Worm (Caenorhabditis elegans): ENCODE results near the gene C14F11.4.
A peak's percentile ranks its signal among the peaks of the same experiment; 100 is the strongest.

The C14F11.4 gene

ce11 chrX:6273772-6274171 lies 40.9 kb upstream of the C14F11.4 start:
- TF ChIP-seq hmbx-1 (tag; optimal IDR thresholded peaks at IDR 0.05), result no peak
- TF ChIP-seq ets-7 (tag; optimal IDR thresholded peaks at IDR 0.05), result no peak
- TF ChIP-seq flt-1 (GFP tag; IDR thresholded peaks at IDR 0.05), result no peak
- no peak for TF ChIP-seq hmg-4 (GFP tag; optimal IDR thresholded peaks at IDR 0.05)
- no peak for TF ChIP-seq ama-1 (optimal IDR thresholded peaks at IDR 0.05)
- no peak for TF ChIP-seq pes-1 (GFP tag; IDR thresholded peaks at IDR 0.05)
- no peak for TF ChIP-seq ceh-36 (tag; optimal IDR thresholded peaks at IDR 0.05)
- no peak for TF ChIP-seq scrt-1 (GFP tag; IDR thresholded peaks at IDR 0.05)
- no peak for TF ChIP-seq tra-4 (tag; optimal IDR thresholded peaks at IDR 0.05)
- TF ChIP-seq sea-1 (GFP tag; conservative IDR thresholded peaks at IDR 0.05), result no peak
- TF ChIP-seq hnd-1 (tag; optimal IDR thresholded peaks at IDR 0.05), result no peak
- no peak for TF ChIP-seq tbx-11 (GFP tag; IDR thresholded peaks at IDR 0.05)
- TF ChIP-seq tbx-37 (GFP tag; conservative IDR thresholded peaks at IDR 0.05), result no peak

DNA sequence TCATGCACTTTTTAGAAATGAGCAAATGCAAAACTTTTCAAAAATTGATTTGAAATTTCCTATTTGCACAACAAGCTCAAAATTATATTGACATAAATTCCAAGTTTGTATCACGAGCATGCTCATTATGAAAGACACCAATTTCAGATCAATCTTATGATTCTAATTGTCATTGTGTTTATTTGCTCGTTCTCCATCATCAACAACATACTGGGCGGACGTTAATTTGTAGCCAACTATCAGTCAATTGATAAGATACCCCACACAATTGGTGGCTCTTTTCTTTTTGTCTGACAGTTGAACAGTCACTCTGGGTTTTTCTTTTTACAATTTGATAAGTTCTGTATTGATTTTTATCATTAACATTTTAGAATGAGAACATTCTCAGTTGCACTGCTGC lies 38.9 kb upstream of the C14F11.4 start, which contains the start of gene lro-1:
Gene lro-1, plus strand, starts transcription at position 372 of the 400 bp plus-strand sequence.
- no peak for TF ChIP-seq ets-7 (tag; optimal IDR thresholded peaks at IDR 0.05)
- TF ChIP-seq flt-1 (GFP tag; IDR thresholded peaks at IDR 0.05), result no peak
- TF ChIP-seq hnd-1 (tag; optimal IDR thresholded peaks at IDR 0.05), result no peak
- no peak for TF ChIP-seq F13C5.2 (tag; optimal IDR thresholded peaks at IDR 0.05)
- no peak for TF ChIP-seq aly-1 (tag; optimal IDR thresholded peaks at IDR 0.05)
- TF ChIP-seq ceh-36 (tag; optimal IDR thresholded peaks at IDR 0.05), result no peak
- no peak for TF ChIP-seq ceh-13 (GFP tag; optimal IDR thresholded peaks at IDR 0.05)
- TF ChIP-seq tbx-37 (GFP tag; conservative IDR thresholded peaks at IDR 0.05), result no peak
- TF ChIP-seq hmbx-1 (tag; optimal IDR thresholded peaks at IDR 0.05), result no peak
- no peak for TF ChIP-seq hmg-4 (GFP tag; optimal IDR thresholded peaks at IDR 0.05)
- no peak for TF ChIP-seq B0310.2 (tag; optimal IDR thresholded peaks at IDR 0.05)
- no peak for TF ChIP-seq ama-1 (optimal IDR thresholded peaks at IDR 0.05)
- TF ChIP-seq tbx-11 (GFP tag; IDR thresholded peaks at IDR 0.05), result no peak
- TF ChIP-seq sea-1 (GFP tag; conservative IDR thresholded peaks at IDR 0.05), result no peak
- no peak for TF ChIP-seq tra-4 (tag; optimal IDR thresholded peaks at IDR 0.05)
- TF ChIP-seq scrt-1 (GFP tag; IDR thresholded peaks at IDR 0.05), result no peak
- TF ChIP-seq pes-1 (GFP tag; IDR thresholded peaks at IDR 0.05), result no peak

- TF ChIP-seq ceh-36 (tag; optimal IDR thresholded peaks at IDR 0.05) (no peak), ceh-13 (GFP tag; optimal IDR thresholded peaks at IDR 0.05) (no peak), hmbx-1 (tag; optimal IDR thresholded peaks at IDR 0.05) (no peak), B0310.2 (tag; optimal IDR thresholded peaks at IDR 0.05) (no peak), aly-1 (tag; optimal IDR thresholded peaks at IDR 0.05) (no peak), ama-1 (optimal IDR thresholded peaks at IDR 0.05) (no peak), flt-1 (GFP tag; IDR thresholded peaks at IDR 0.05) (no peak), sea-1 (GFP tag; conservative IDR thresholded peaks at IDR 0.05) (no peak), tbx-11 (GFP tag; IDR thresholded peaks at IDR 0.05) (no peak), tbx-37 (GFP tag; conservative IDR thresholded peaks at IDR 0.05) (no peak), tra-4 (tag; optimal IDR thresholded peaks at IDR 0.05) (no peak), pes-1 (GFP tag; IDR thresholded peaks at IDR 0.05) (no peak)
Observed at ce11 chrX:6266739-6267138, 33.9 kb upstream of the C14F11.4 start, which contains the start of gene W05H9.2. W05H9.2 (plus strand) TSS chrX:6267039.

DNA sequence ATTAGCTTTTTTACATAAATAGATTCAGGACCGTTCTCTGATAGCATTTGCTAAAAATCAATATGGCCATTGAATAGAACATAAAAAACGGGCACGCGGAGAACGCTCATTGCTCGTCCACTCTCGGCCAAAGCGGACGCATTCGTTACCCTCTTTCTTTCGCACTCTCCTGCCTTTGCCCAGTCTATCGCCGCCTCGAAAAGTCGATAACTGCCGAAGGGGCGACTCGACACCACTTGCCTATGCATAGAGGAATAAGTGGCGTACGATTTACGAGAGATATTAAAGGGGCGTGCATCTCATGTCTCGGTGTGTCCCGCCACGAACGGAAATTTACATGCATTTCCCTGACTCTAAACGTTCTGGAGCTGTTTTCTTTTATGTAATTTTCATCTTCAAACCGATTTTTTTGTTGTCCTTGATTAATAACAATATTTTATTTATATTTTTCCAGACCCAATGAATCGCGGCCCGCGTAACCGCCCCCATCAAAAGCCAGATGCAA lies 30.4 kb upstream of the C14F11.4 start, which contains the start of gene W05H9.4:
Gene W05H9.4, plus strand, starts transcription at position 455 of the 505 bp plus-strand sequence.
- no peak for TF ChIP-seq ceh-13 (GFP tag; optimal IDR thresholded peaks at IDR 0.05)
- TF ChIP-seq sea-1 (GFP tag; conservative IDR thresholded peaks at IDR 0.05), result no peak
- no peak for TF ChIP-seq hnd-1 (tag; optimal IDR thresholded peaks at IDR 0.05)
- TF ChIP-seq pes-1 (GFP tag; IDR thresholded peaks at IDR 0.05), result no peak
- peak; percentile 78 for TF ChIP-seq hmg-4 (GFP tag; optimal IDR thresholded peaks at IDR 0.05)
- TF ChIP-seq F13C5.2 (tag; optimal IDR thresholded peaks at IDR 0.05), result no peak
- TF ChIP-seq tbx-11 (GFP tag; IDR thresholded peaks at IDR 0.05), result no peak

- TF ChIP-seq flt-1 (GFP tag; IDR thresholded peaks at IDR 0.05) (no peak), hnd-1 (tag; optimal IDR thresholded peaks at IDR 0.05) (no peak), sea-1 (GFP tag; conservative IDR thresholded peaks at IDR 0.05) (no peak), hmbx-1 (tag; optimal IDR thresholded peaks at IDR 0.05) (no peak), tbx-37 (GFP tag; conservative IDR thresholded peaks at IDR 0.05) (no peak), B0310.2 (tag; optimal IDR thresholded peaks at IDR 0.05) (no peak), ama-1 (optimal IDR thresholded peaks at IDR 0.05) (no peak), ceh-36 (tag; optimal IDR thresholded peaks at IDR 0.05) (no peak), pes-1 (GFP tag; IDR thresholded peaks at IDR 0.05) (no peak), F13C5.2 (tag; optimal IDR thresholded peaks at IDR 0.05) (no peak), tbx-11 (GFP tag; IDR thresholded peaks at IDR 0.05) (no peak), scrt-1 (GFP tag; IDR thresholded peaks at IDR 0.05) (no peak), hmg-4 (GFP tag; optimal IDR thresholded peaks at IDR 0.05) (no peak), ceh-13 (GFP tag; optimal IDR thresholded peaks at IDR 0.05) (no peak), tra-4 (tag; optimal IDR thresholded peaks at IDR 0.05) (no peak), aly-1 (tag; optimal IDR thresholded peaks at IDR 0.05) (no peak), ets-7 (tag; optimal IDR thresholded peaks at IDR 0.05) (no peak)
Observed at ce11 chrX:6259081-6259480, 26.2 kb upstream of the C14F11.4 start.

DNA sequence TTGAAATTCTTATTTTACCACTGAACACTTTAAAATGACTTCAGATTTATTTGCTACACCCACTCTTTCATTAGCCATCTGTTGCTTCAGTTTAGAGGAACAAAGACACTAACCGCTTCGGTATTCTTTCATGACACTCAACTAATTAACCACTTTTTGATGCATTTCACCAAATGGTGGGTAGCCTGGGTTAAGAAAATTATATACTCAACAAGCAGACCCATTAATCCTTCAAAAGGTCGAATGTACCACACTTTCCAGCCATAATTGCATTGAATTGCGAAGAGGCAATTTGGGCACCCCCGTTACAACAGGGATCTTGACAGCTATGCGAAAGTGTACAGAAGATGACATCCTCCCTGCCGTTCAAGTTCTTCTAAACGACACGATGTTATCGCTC lies 25.6 kb upstream of the C14F11.4 start:
- TF ChIP-seq B0310.2 (tag; optimal IDR thresholded peaks at IDR 0.05) (no peak), tbx-37 (GFP tag; conservative IDR thresholded peaks at IDR 0.05) (no peak), hmg-4 (GFP tag; optimal IDR thresholded peaks at IDR 0.05) (peak; percentile 17), pes-1 (GFP tag; IDR thresholded peaks at IDR 0.05) (no peak), ets-7 (tag; optimal IDR thresholded peaks at IDR 0.05) (no peak)

DNA sequence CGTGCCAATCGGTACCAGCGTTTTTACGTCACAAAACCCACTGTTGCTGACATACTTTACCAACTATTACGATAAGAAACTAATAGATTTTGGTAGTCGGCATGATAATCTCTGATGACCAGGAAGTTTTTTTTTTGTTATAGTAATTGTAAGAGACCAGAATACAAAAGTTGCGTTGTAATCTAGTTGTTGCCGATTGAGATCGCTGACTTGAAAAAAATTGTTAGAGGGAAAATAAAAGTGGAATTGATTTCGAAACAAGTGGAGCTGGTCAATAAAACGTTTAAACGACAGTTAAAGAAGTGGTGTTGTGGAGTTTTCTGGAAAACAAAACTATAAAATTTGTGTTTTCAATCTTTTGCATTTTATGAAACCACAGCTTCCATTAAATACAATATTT lies 24.1 kb upstream of the C14F11.4 start:
- TF ChIP-seq ceh-13 (GFP tag; optimal IDR thresholded peaks at IDR 0.05), result no peak
- no peak for TF ChIP-seq hnd-1 (tag; optimal IDR thresholded peaks at IDR 0.05)
- TF ChIP-seq flt-1 (GFP tag; IDR thresholded peaks at IDR 0.05), result no peak
- TF ChIP-seq F13C5.2 (tag; optimal IDR thresholded peaks at IDR 0.05), result no peak
- TF ChIP-seq tbx-37 (GFP tag; conservative IDR thresholded peaks at IDR 0.05), result no peak
- TF ChIP-seq ceh-36 (tag; optimal IDR thresholded peaks at IDR 0.05), result no peak
- TF ChIP-seq aly-1 (tag; optimal IDR thresholded peaks at IDR 0.05), result no peak
- TF ChIP-seq ama-1 (optimal IDR thresholded peaks at IDR 0.05), result no peak
- no peak for TF ChIP-seq scrt-1 (GFP tag; IDR thresholded peaks at IDR 0.05)
- TF ChIP-seq ets-7 (tag; optimal IDR thresholded peaks at IDR 0.05), result no peak
- TF ChIP-seq tra-4 (tag; optimal IDR thresholded peaks at IDR 0.05), result no peak
- no peak for TF ChIP-seq hmbx-1 (tag; optimal IDR thresholded peaks at IDR 0.05)
- TF ChIP-seq hmg-4 (GFP tag; optimal IDR thresholded peaks at IDR 0.05), result no peak
- no peak for TF ChIP-seq sea-1 (GFP tag; conservative IDR thresholded peaks at IDR 0.05)
- no peak for TF ChIP-seq B0310.2 (tag; optimal IDR thresholded peaks at IDR 0.05)
- TF ChIP-seq pes-1 (GFP tag; IDR thresholded peaks at IDR 0.05), result no peak
- no peak for TF ChIP-seq tbx-11 (GFP tag; IDR thresholded peaks at IDR 0.05)
